Worm (Caenorhabditis elegans): ENCODE results near the gene ZC239.14.
A peak's percentile ranks its signal among the peaks of the same experiment; 100 is the strongest.

Gene ZC239.14

DNA sequence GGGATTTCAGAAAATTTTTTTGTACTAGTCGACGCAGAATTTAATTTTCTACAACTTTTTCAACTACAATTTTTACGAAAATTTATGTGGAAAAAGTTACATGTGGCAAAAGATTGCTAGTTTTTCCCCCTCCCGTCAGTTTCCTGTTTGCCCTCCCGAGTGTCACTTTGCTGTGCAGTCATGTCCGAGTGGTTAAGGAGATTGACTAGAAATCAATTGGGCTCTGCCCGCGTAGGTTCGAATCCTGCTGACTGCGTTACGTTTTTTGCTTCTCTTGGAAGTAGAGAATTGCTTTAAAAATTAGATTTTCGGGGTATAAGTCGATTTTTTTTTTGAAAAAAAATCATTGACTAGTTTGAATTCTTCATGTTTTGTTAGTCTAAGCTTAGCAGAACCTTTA lies 46.0 kb upstream of the ZC239.14 start (continued):
- TF ChIP-seq lir-1 (GFP tag; conservative IDR thresholded peaks at IDR 0.05) (no peak), Y79H2A.3 (GFP tag; conservative IDR thresholded peaks at IDR 0.05) (no peak), ceh-58 (GFP tag; IDR thresholded peaks at IDR 0.05) (no peak), madf-10 (tag; optimal IDR thresholded peaks at IDR 0.05) (no peak), die-1 (tag; optimal IDR thresholded peaks at IDR 0.05) (peak; percentile 47), lin-40 (tag; optimal IDR thresholded peaks at IDR 0.05) (no peak), B0035.1 (tag; optimal IDR thresholded peaks at IDR 0.05) (no peak), hsf-1 (GFP tag; IDR thresholded peaks at IDR 0.05) (no peak), akir-1 (GFP tag; optimal IDR thresholded peaks at IDR 0.05) (no peak), chd-7 (tag; optimal IDR thresholded peaks at IDR 0.05) (peak; percentile 14), atf-7 (tag; optimal IDR thresholded peaks at IDR 0.05) (no peak), nhr-80 (tag; optimal IDR thresholded peaks at IDR 0.05) (no peak), B0336.3 (GFP tag; IDR thresholded peaks at IDR 0.05) (no peak), snpc-1.1 (tag; optimal IDR thresholded peaks at IDR 0.05; ENCODE audit: insufficient read depth) (no peak), Y53F4B.3 (GFP tag; IDR thresholded peaks at IDR 0.05) (no peak), tlf-1 (GFP tag; optimal IDR thresholded peaks at IDR 0.05) (no peak), F33H1.4 (GFP tag; IDR thresholded peaks at IDR 0.05) (no peak), B0261.1 (tag; optimal IDR thresholded peaks at IDR 0.05) (peak; percentile 80), let-607 (tag; optimal IDR thresholded peaks at IDR 0.05) (no peak), ceh-100 (GFP tag; IDR thresholded peaks at IDR 0.05) (0 out of 2 replicates have a peak, but pooled peaks have one; percentile 32), hlh-26 (GFP tag; conservative IDR thresholded peaks at IDR 0.05) (no peak), ceh-27 (GFP tag; optimal IDR thresholded peaks at IDR 0.05) (no peak), pha-4 (tag; optimal IDR thresholded peaks at IDR 0.05) (no peak), attf-5 (GFP tag; optimal IDR thresholded peaks at IDR 0.05) (peak; percentile 32), F23B12.7 (tag; optimal IDR thresholded peaks at IDR 0.05; ENCODE audit: insufficient read depth) (no peak), sptf-2 (GFP tag; optimal IDR thresholded peaks at IDR 0.05) (no peak), C06A6.2 (GFP tag; conservative IDR thresholded peaks at IDR 0.05) (no peak), K12H6.12 (tag; optimal IDR thresholded peaks at IDR 0.05) (no peak), tbp1 (GFP tag; optimal IDR thresholded peaks at IDR 0.05) (peak; percentile 95), mxl-1 (tag; optimal IDR thresholded peaks at IDR 0.05) (no peak), ama-1 (optimal IDR thresholded peaks at IDR 0.05) (no peak), ama-1 (GFP tag; optimal IDR thresholded peaks at IDR 0.05) (peak; percentile 16 to 25), F37B4.10 (GFP tag; IDR thresholded peaks at IDR 0.05) (no peak), him-1 (tag; optimal IDR thresholded peaks at IDR 0.05) (peak; percentile 63), madf-8 (GFP tag; conservative IDR thresholded peaks at IDR 0.05) (no peak), nfyb-1 (GFP tag; IDR thresholded peaks at IDR 0.05) (peak; percentile 66), lsl-1 (GFP tag; optimal IDR thresholded peaks at IDR 0.05) (peak; percentile 24), F55B11.4 (tag; optimal IDR thresholded peaks at IDR 0.05; ENCODE audit: borderline replicate concordance, insufficient read depth) (no peak), ceh-79 (tag; optimal IDR thresholded peaks at IDR 0.05) (no peak), F57A8.1 (GFP tag; optimal IDR thresholded peaks at IDR 0.05) (no peak), madf-3 (GFP tag; IDR thresholded peaks at IDR 0.05) (no peak), let-526 (GFP tag; IDR thresholded peaks at IDR 0.05) (no peak), ceh-91 (GFP tag; IDR thresholded peaks at IDR 0.05) (no peak), egl-18 (GFP tag; IDR thresholded peaks at IDR 0.05) (no peak), mcd-1 (GFP tag; IDR thresholded peaks at IDR 0.05) (no peak), dpl-1 (GFP tag; optimal IDR thresholded peaks at IDR 0.05) (no peak), madf-6 (GFP tag; IDR thresholded peaks at IDR 0.05) (no peak), F52B5.7 (tag; optimal IDR thresholded peaks at IDR 0.05) (no peak), T07F8.4 (tag; optimal IDR thresholded peaks at IDR 0.05) (no peak), mel-28 (tag; optimal IDR thresholded peaks at IDR 0.05; ENCODE audit: borderline replicate concordance) (no peak)
